Fruit fly (Drosophila melanogaster) whole organism, embryonic: Measurements from ENCODE around the gene Bx42.

Source experiments
- Ada2b ChIP-seq: fragments of 200-800 bp; sonication (Bioruptor generic); IDR thresholded peaks from 2 replicates; pipeline ENCODE4 v1.3.6; 2022; ENCODE audit warnings: missing biosample characterization, missing genetic modification characterization
- B-H2 ChIP-seq: fragments of 200-800 bp; sonication (Bioruptor generic); optimal IDR thresholded peaks from 2 replicates; lab custom pipeline; 2018; ENCODE audit warnings: missing biosample characterization, mild to moderate bottlenecking, missing genetic modification characterization
- CG10267 ChIP-seq: fragments of 200-800 bp; sonication (Bioruptor generic); optimal IDR thresholded peaks from 2 replicates; lab custom pipeline; 2018; ENCODE audit warnings: missing biosample characterization, mild to moderate bottlenecking, missing genetic modification characterization, moderate library complexity
- CG12104 ChIP-seq: fragments of 200-800 bp; sonication (Bioruptor generic); optimal IDR thresholded peaks from 3 replicates; lab custom pipeline; 2016; ENCODE audit warnings: missing biosample characterization, missing genetic modification characterization
- CG12299 ChIP-seq: fragments of 200-800 bp; sonication (Bioruptor generic); optimal IDR thresholded peaks from 2 replicates; lab custom pipeline; 2018; ENCODE audit warnings: missing biosample characterization, mild to moderate bottlenecking, missing genetic modification characterization
- CG13775 ChIP-seq: fragments of 200-800 bp; sonication (Bioruptor generic); optimal IDR thresholded peaks from 3 replicates; lab custom pipeline; 2017; ENCODE audit warnings: missing biosample characterization, mild to moderate bottlenecking, missing genetic modification characterization
- CG16813 ChIP-seq: fragments of 200-800 bp; sonication (Bioruptor generic); IDR thresholded peaks from 3 replicates; pipeline ENCODE4 v1.3.6; 2022; ENCODE audit warnings: missing biosample characterization, missing genetic modification characterization; ENCODE audit not compliant: partially characterized antibody
- CG17612 ChIP-seq: fragments of 200-800 bp; sonication (Bioruptor generic); IDR thresholded peaks from 2 replicates; pipeline ENCODE4 v1.3.6; 2022; ENCODE audit warnings: missing biosample characterization, missing genetic modification characterization
- CG2129 ChIP-seq: fragments of 200-800 bp; sonication (Bioruptor generic); IDR thresholded peaks from 2 replicates; pipeline ENCODE4 v1.3.6; 2022; ENCODE audit warnings: missing biosample characterization, missing genetic modification characterization; ENCODE audit not compliant: partially characterized antibody
- CG32532 ChIP-seq: fragments of 200-800 bp; sonication (Bioruptor generic); IDR thresholded peaks from 2 replicates; pipeline ENCODE4 v1.3.6; 2022; ENCODE audit warnings: missing biosample characterization, missing genetic modification characterization
- CG33557 ChIP-seq: fragments of 200-800 bp; sonication (Bioruptor generic); optimal IDR thresholded peaks from 2 replicates; lab custom pipeline; 2019; ENCODE audit warnings: missing biosample characterization, mild to moderate bottlenecking, missing genetic modification characterization, moderate library complexity
- CG4328 ChIP-seq: fragments of 200-800 bp; sonication (Bioruptor generic); optimal IDR thresholded peaks from 3 replicates; lab custom pipeline; 2017; ENCODE audit warnings: missing biosample characterization, missing genetic modification reagents, missing genetic modification characterization
- CG43689 ChIP-seq: fragments of 200-800 bp; sonication (Bioruptor generic); IDR thresholded peaks from 2 replicates; pipeline ENCODE4 v1.3.6; 2022; ENCODE audit warnings: missing biosample characterization, missing genetic modification characterization
- CG8290 ChIP-seq, 3 experiments: fragments of 200-800 bp; sonication (Bioruptor generic); optimal IDR thresholded peaks; 2 replicates each; lab custom pipeline; 2016 to 2019; ENCODE audit warnings: missing biosample characterization in 3 of 3, missing genetic modification characterization in 3 of 3, mild to moderate bottlenecking in 2 of 3, moderate library complexity in 1 of 3
- Chrac-16 ChIP-seq: fragments of 200-800 bp; sonication (Bioruptor generic); optimal IDR thresholded peaks from 3 replicates; lab custom pipeline; 2016; ENCODE audit warnings: missing biosample characterization, missing genetic modification characterization
- CrebB ChIP-seq: fragments of 200-800 bp; sonication (Bioruptor generic); optimal IDR thresholded peaks from 3 replicates; lab custom pipeline; 2018; ENCODE audit warnings: missing biosample characterization, mild to moderate bottlenecking, missing genetic modification characterization
- Dad ChIP-seq: fragments of 200-800 bp; sonication (Bioruptor generic); optimal IDR thresholded peaks from 3 replicates; lab custom pipeline; 2016; ENCODE audit warnings: missing biosample characterization, missing genetic modification characterization
- Deaf1 ChIP-seq: fragments of 200-800 bp; optimal IDR thresholded peaks from 3 replicates; lab custom pipeline; 2019; ENCODE audit warnings: missing biosample characterization, mild to moderate bottlenecking, missing genetic modification characterization, moderate library complexity
- Drgx ChIP-seq: fragments of 200-800 bp; sonication (Bioruptor generic); IDR thresholded peaks from 2 replicates; pipeline ENCODE4 v1.3.6; 2022; ENCODE audit warnings: missing biosample characterization, missing genetic modification characterization
- Ets97D ChIP-seq: fragments of 200-800 bp; sonication (Bioruptor generic); optimal IDR thresholded peaks from 3 replicates; lab custom pipeline; 2016; ENCODE audit warnings: missing biosample characterization, missing genetic modification characterization
- HmgZ ChIP-seq: fragments of 200-800 bp; sonication (Bioruptor generic); optimal IDR thresholded peaks from 2 replicates; lab custom pipeline; 2018; ENCODE audit warnings: missing biosample characterization, mild to moderate bottlenecking, missing genetic modification characterization
- Hmx ChIP-seq: fragments of 200-800 bp; sonication (Bioruptor generic); optimal IDR thresholded peaks from 2 replicates; lab custom pipeline; 2016; ENCODE audit warnings: missing biosample characterization, missing genetic modification characterization
- Lhr ChIP-seq: fragments of 200-800 bp; sonication (Bioruptor generic); optimal IDR thresholded peaks from 3 replicates; lab custom pipeline; 2017; ENCODE audit warnings: mild to moderate bottlenecking, missing biosample characterization, missing genetic modification reagents, missing genetic modification characterization
- Myb ChIP-seq: fragments of 200-800 bp; sonication (Bioruptor generic); optimal IDR thresholded peaks from 2 replicates; lab custom pipeline; 2016; ENCODE audit warnings: missing biosample characterization, missing genetic modification characterization
- Neu2 ChIP-seq: fragments of 200-800 bp; sonication (Bioruptor generic); optimal IDR thresholded peaks from 3 replicates; lab custom pipeline; 2016; ENCODE audit warnings: missing biosample characterization, missing genetic modification characterization, borderline replicate concordance
- Opbp ChIP-seq: fragments of 200-800 bp; sonication (Bioruptor generic); IDR thresholded peaks from 3 replicates; pipeline ENCODE4 v1.3.6; 2022; ENCODE audit warnings: missing biosample characterization, missing genetic modification characterization; ENCODE audit not compliant: partially characterized antibody
- TFAM ChIP-seq: fragments of 200-800 bp; sonication (Bioruptor generic); optimal IDR thresholded peaks from 2 replicates; lab custom pipeline; 2017; ENCODE audit warnings: missing biosample characterization, missing genetic modification characterization, inconsistent platforms
- Tbp ChIP-seq: fragments of >200 bp; optimal IDR thresholded peaks from 2 replicates; lab custom pipeline; 2018; ENCODE audit warnings: missing biosample characterization, missing genetic modification characterization
- Xbp1 ChIP-seq: fragments of 200-800 bp; sonication (Bioruptor generic); optimal IDR thresholded peaks from 3 replicates; lab custom pipeline; 2016; ENCODE audit warnings: missing biosample characterization, mild to moderate bottlenecking, missing genetic modification characterization
- ac ChIP-seq: fragments of 200-800 bp; sonication (Bioruptor generic); optimal IDR thresholded peaks from 3 replicates; lab custom pipeline; 2017; ENCODE audit warnings: missing biosample characterization, mild to moderate bottlenecking, missing genetic modification characterization
- amos ChIP-seq: fragments of 200-800 bp; sonication (Bioruptor generic); IDR thresholded peaks from 2 replicates; pipeline ENCODE4 v1.3.6; 2022; ENCODE audit warnings: missing biosample characterization, missing genetic modification characterization; ENCODE audit not compliant: partially characterized antibody
- bbx ChIP-seq: fragments of 200-800 bp; sonication (Bioruptor generic); IDR thresholded peaks from 2 replicates; pipeline ENCODE4 v1.3.6; 2022; ENCODE audit warnings: missing biosample characterization, missing genetic modification characterization; ENCODE audit not compliant: partially characterized antibody
- br ChIP-seq: fragments of >200 bp; optimal IDR thresholded peaks from 2 replicates; lab custom pipeline; 2017
- cas ChIP-seq: fragments of 200-800 bp; sonication (Bioruptor generic); IDR thresholded peaks from 2 replicates; pipeline ENCODE4 v1.3.6; 2022; ENCODE audit warnings: missing biosample characterization, missing genetic modification characterization
- dan ChIP-seq: fragments of 200-800 bp; sonication (Bioruptor generic); IDR thresholded peaks from 2 replicates; pipeline ENCODE4 v1.3.6; 2022; ENCODE audit warnings: missing biosample characterization, missing genetic modification characterization
- exex ChIP-seq: fragments of 200-800 bp; sonication (Bioruptor generic); optimal IDR thresholded peaks from 4 replicates; lab custom pipeline; 2018; ENCODE audit warnings: missing biosample characterization, mild to moderate bottlenecking, missing genetic modification characterization, moderate library complexity
- eyg ChIP-seq: fragments of 200-800 bp; sonication (Bioruptor generic); optimal IDR thresholded peaks from 3 replicates; lab custom pipeline; 2016; ENCODE audit warnings: missing biosample characterization, missing genetic modification characterization
- grn ChIP-seq: fragments of 200-800 bp; sonication (Bioruptor generic); optimal IDR thresholded peaks from 3 replicates; lab custom pipeline; 2017; ENCODE audit warnings: missing biosample characterization, missing genetic modification characterization
- hbn ChIP-seq: fragments of 200-800 bp; sonication (Bioruptor generic); IDR thresholded peaks from 2 replicates; pipeline ENCODE4 v1.3.6; 2022; ENCODE audit warnings: missing biosample characterization, missing genetic modification characterization; ENCODE audit not compliant: partially characterized antibody
- ind ChIP-seq: fragments of 200-800 bp; sonication (Bioruptor generic); optimal IDR thresholded peaks from 3 replicates; lab custom pipeline; 2016; ENCODE audit warnings: missing biosample characterization, missing genetic modification characterization
- inv ChIP-seq: fragments of 200-800 bp; sonication (Bioruptor generic); IDR thresholded peaks from 2 replicates; pipeline ENCODE4 v1.3.6; 2022; ENCODE audit warnings: missing biosample characterization, missing genetic modification characterization; ENCODE audit not compliant: partially characterized antibody
- jing ChIP-seq: fragments of 200-800 bp; sonication (Bioruptor generic); optimal IDR thresholded peaks from 2 replicates; lab custom pipeline; 2018; ENCODE audit warnings: missing biosample characterization, mild to moderate bottlenecking, missing genetic modification characterization
- onecut ChIP-seq: fragments of 200-800 bp; sonication (Bioruptor generic); IDR thresholded peaks from 2 replicates; pipeline ENCODE4 v1.3.6; 2022; ENCODE audit warnings: missing biosample characterization, missing genetic modification characterization
- pzg ChIP-seq: fragments of 200-800 bp; sonication (Bioruptor generic); optimal IDR thresholded peaks from 3 replicates; lab custom pipeline; 2018; ENCODE audit warnings: missing biosample characterization, mild to moderate bottlenecking, missing genetic modification characterization, moderate library complexity
- sens ChIP-seq: fragments of 200-800 bp; sonication (Bioruptor generic); peaks from one replicate; lab custom pipeline; 2016; ENCODE audit warnings: missing biosample characterization, missing genetic modification characterization
- sens-2 ChIP-seq: fragments of 200-800 bp; sonication (Bioruptor generic); IDR thresholded peaks from 2 replicates; pipeline ENCODE4 v1.3.6; 2022; ENCODE audit warnings: missing biosample characterization, missing genetic modification characterization
- sim ChIP-seq: fragments of 200-800 bp; sonication (Bioruptor generic); IDR thresholded peaks from 2 replicates; pipeline ENCODE4 v1.3.6; 2022; ENCODE audit warnings: missing biosample characterization, missing genetic modification characterization
- toy ChIP-seq: fragments of 200-800 bp; sonication (Bioruptor generic); IDR thresholded peaks from 2 replicates; pipeline ENCODE4 v1.3.6; 2022; ENCODE audit warnings: missing biosample characterization, missing genetic modification characterization
- trh ChIP-seq: fragments of 200-800 bp; sonication (Bioruptor generic); optimal IDR thresholded peaks from 2 replicates; lab custom pipeline; 2016; ENCODE audit warnings: missing biosample characterization, missing genetic modification characterization
- vfl ChIP-seq: fragments of 200-800 bp; sonication (Bioruptor generic); optimal IDR thresholded peaks from 2 replicates; lab custom pipeline; 2016; ENCODE audit warnings: missing biosample characterization, missing genetic modification characterization
- zf30C ChIP-seq: fragments of 200-800 bp; sonication (Bioruptor generic); optimal IDR thresholded peaks from 3 replicates; lab custom pipeline; 2018; ENCODE audit warnings: missing biosample characterization, mild to moderate bottlenecking, missing genetic modification characterization

The Bx42 gene

DNA sequence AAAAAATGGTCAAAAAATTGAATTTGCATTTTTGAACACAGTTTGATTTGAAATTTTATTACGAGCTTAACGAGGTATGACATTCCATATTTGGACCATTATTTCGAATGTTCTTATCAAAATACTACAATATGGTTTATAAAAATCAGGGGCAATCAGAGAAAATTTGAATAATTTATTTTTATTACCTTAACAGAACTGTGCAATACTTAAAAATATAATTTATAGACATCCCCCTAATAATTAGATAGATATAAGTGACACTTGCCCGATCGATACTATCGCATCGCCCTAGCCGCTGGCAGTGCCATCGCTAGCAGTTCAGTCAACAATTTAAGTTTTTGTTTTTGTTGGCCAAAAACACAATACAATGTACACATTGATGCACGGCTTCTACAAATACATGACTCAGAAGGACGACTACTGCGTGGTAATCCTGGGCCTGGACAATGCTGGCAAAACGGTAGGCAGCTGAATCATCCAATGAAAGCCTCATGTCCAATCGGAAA lies 425 bp upstream of the Bx42 start, which contains the start of gene Arfrp1 (continued):
- peak; percentile 55 for TF ChIP-seq CG12104
- peak; percentile 53 for TF ChIP-seq CG2129 (GFP tag; lab: Robert Waterston, UW)
- TF ChIP-seq ac: no peak
- TF ChIP-seq cas (GFP tag; lab: Robert Waterston, UW): no peak
- 0 out of 2 replicates have a peak, but pooled peaks have one; percentile 23 for TF ChIP-seq toy (GFP tag; lab: Robert Waterston, UW)
- no peak for TF ChIP-seq Ada2b (GFP tag; lab: Robert Waterston, UW)
- TF ChIP-seq eyg: no peak
- peak; percentile 90 for TF ChIP-seq amos (GFP tag; lab: Robert Waterston, UW)
- TF ChIP-seq ind (GFP tag; lab: Kevin White, UChicago): peak; percentile 28
- peak; percentile 20 for TF ChIP-seq CG10267 (tag; lab: Kevin White, UChicago)
- TF ChIP-seq Ets97D (GFP tag; lab: Kevin White, UChicago): peak; percentile 23
- no peak for TF ChIP-seq TFAM (GFP tag; lab: Kevin White, UChicago)
- TF ChIP-seq CG43689 (GFP tag; lab: Robert Waterston, UW): no peak
- TF ChIP-seq vfl (GFP tag; lab: Kevin White, UChicago): no peak
- peak; percentile 18 for TF ChIP-seq Hmx (GFP tag; lab: Kevin White, UChicago)
- TF ChIP-seq CG16813: peak; percentile 81
- peak; percentile 32 for TF ChIP-seq exex (tag; lab: Kevin White, UChicago)
- no peak for TF ChIP-seq dan (GFP tag; lab: Robert Waterston, UW)
- TF ChIP-seq CG17612: no peak
- TF ChIP-seq CrebB (tag; lab: Kevin White, UChicago): no peak
- no peak for TF ChIP-seq B-H2 (GFP tag; lab: Kevin White, UChicago)
- no peak for TF ChIP-seq CG33557 (GFP tag; lab: Kevin White, UChicago)
- no peak for TF ChIP-seq br
- TF ChIP-seq Tbp (GFP tag; lab: Kevin White, UChicago): no peak
- no peak for TF ChIP-seq Neu2 (GFP tag; lab: Kevin White, UChicago)
- TF ChIP-seq zf30C: no peak
- TF ChIP-seq hbn (GFP tag; lab: Robert Waterston, UW): peak; percentile 70
- peak; percentile 85 for TF ChIP-seq bbx (GFP tag; lab: Robert Waterston, UW)
- TF ChIP-seq onecut (GFP tag; lab: Robert Waterston, UW): peak; percentile 37; the same call in 1 of the 2 replicates
- TF ChIP-seq Myb (GFP tag; lab: Kevin White, UChicago): no peak
- TF ChIP-seq trh (GFP tag; lab: Kevin White, UChicago): no peak
- TF ChIP-seq grn: no peak
- TF ChIP-seq sens: peak; percentile 86
- TF ChIP-seq sens-2: no peak
- TF ChIP-seq CG8290 (GFP tag; optimal IDR thresholded peaks at IDR 0.05; lab: Kevin White, UChicago): peak; percentile 66
- peak in 1 of 2 experiments; percentile 39 for TF ChIP-seq CG8290 (tag; optimal IDR thresholded peaks at IDR 0.05; lab: Kevin White, UChicago)
- no peak for TF ChIP-seq sim (GFP tag; lab: Robert Waterston, UW)
- no peak for TF ChIP-seq CG12299 (tag; lab: Kevin White, UChicago)
- peak; percentile 90 for TF ChIP-seq Opbp (GFP tag; lab: Robert Waterston, UW)
- no peak for TF ChIP-seq Dad (GFP tag; lab: Kevin White, UChicago)
- no peak for TF ChIP-seq jing (GFP tag; lab: Kevin White, UChicago)
- TF ChIP-seq Drgx: no peak
- no peak for TF ChIP-seq Deaf1 (tag; lab: Kevin White, UChicago)
- TF ChIP-seq CG4328: no peak
- peak; percentile 47; the same call in 1 of the 2 replicates for TF ChIP-seq CG32532 (GFP tag; lab: Robert Waterston, UW)
- TF ChIP-seq pzg (GFP tag; lab: Kevin White, UChicago): peak; percentile 27
- no peak for TF ChIP-seq Lhr (GFP tag; lab: Kevin White, UChicago)
- TF ChIP-seq Chrac-16 (GFP tag; lab: Kevin White, UChicago): peak; percentile 27
- peak; percentile 18 for TF ChIP-seq HmgZ (tag; lab: Kevin White, UChicago)
- peak; percentile 75 for TF ChIP-seq inv (GFP tag; lab: Robert Waterston, UW)
- TF ChIP-seq CG13775 (GFP tag; lab: Kevin White, UChicago): peak; percentile 6
- TF ChIP-seq Xbp1 (GFP tag; lab: Kevin White, UChicago): peak; percentile 40
